Fruit fly (Drosophila melanogaster) whole organism, embryonic: Measurements from ENCODE around the gene glob3.

Source experiments
- Antp ChIP-seq: fragments of 200-800 bp; sonication (Bioruptor generic); optimal IDR thresholded peaks from 3 replicates; lab custom pipeline; 2016; ENCODE audit warnings: missing biosample characterization, missing genetic modification characterization
- Awh ChIP-seq: fragments of 200-800 bp; sonication (Bioruptor generic); IDR thresholded peaks from 2 replicates; pipeline ENCODE4, ENCODE4 v1.3.6; 2022; ENCODE audit warnings: missing biosample characterization, missing genetic modification characterization
- B-H1 ChIP-seq: fragments of 200-800 bp; sonication (Bioruptor generic); IDR thresholded peaks from 3 replicates; pipeline ENCODE4 v1.3.6; 2022; ENCODE audit warnings: missing biosample characterization, missing genetic modification characterization
- CG10543 ChIP-seq: fragments of 200-800 bp; sonication (Bioruptor generic); optimal IDR thresholded peaks from 3 replicates; lab custom pipeline; 2017; ENCODE audit warnings: missing biosample characterization, mild to moderate bottlenecking, missing genetic modification characterization, moderate library complexity
- CG10565 ChIP-seq: fragments of 200-800 bp; sonication (Bioruptor generic); optimal IDR thresholded peaks from 3 replicates; lab custom pipeline; 2016; ENCODE audit warnings: missing biosample characterization, mild to moderate bottlenecking, missing genetic modification characterization
- CG12942 ChIP-seq: fragments of 200-800 bp; sonication (Bioruptor generic); optimal IDR thresholded peaks from 3 replicates; lab custom pipeline; 2016; ENCODE audit warnings: missing biosample characterization, missing genetic modification characterization
- CG13424 ChIP-seq: fragments of 200-800 bp; sonication (Bioruptor generic); optimal IDR thresholded peaks from 2 replicates; lab custom pipeline; 2019; ENCODE audit warnings: missing biosample characterization, mild to moderate bottlenecking, missing genetic modification characterization, moderate library complexity
- CG13624 ChIP-seq: fragments of 200-800 bp; sonication (Bioruptor generic); optimal IDR thresholded peaks from 2 replicates; lab custom pipeline; 2016; ENCODE audit warnings: missing biosample characterization, missing genetic modification characterization
- CG2202 ChIP-seq: fragments of 200-800 bp; sonication (Bioruptor generic); optimal IDR thresholded peaks from 2 replicates; lab custom pipeline; 2018; ENCODE audit warnings: missing biosample characterization, mild to moderate bottlenecking, missing genetic modification characterization
- CG2889 ChIP-seq: fragments of 200-800 bp; sonication (Bioruptor generic); IDR thresholded peaks from 3 replicates; pipeline ENCODE4 v1.3.6; 2022; ENCODE audit warnings: missing biosample characterization, missing genetic modification characterization
- CG31388 ChIP-seq: fragments of 200-800 bp; sonication (Bioruptor generic); optimal IDR thresholded peaks from 2 replicates; lab custom pipeline; 2016; ENCODE audit warnings: missing biosample characterization, missing genetic modification characterization
- CG3163 ChIP-seq: fragments of 200-800 bp; sonication (Bioruptor generic); optimal IDR thresholded peaks from 3 replicates; lab custom pipeline; 2016; ENCODE audit warnings: missing biosample characterization, missing genetic modification characterization
- CG3407 ChIP-seq: fragments of 200-800 bp; sonication (Bioruptor generic); optimal IDR thresholded peaks from 2 replicates; lab custom pipeline; 2018; ENCODE audit warnings: missing biosample characterization, mild to moderate bottlenecking, missing genetic modification characterization
- CG6683 ChIP-seq: fragments of 200-800 bp; sonication (Bioruptor generic); optimal IDR thresholded peaks from 2 replicates; lab custom pipeline; 2017; ENCODE audit warnings: missing biosample characterization, mild to moderate bottlenecking, missing genetic modification characterization, missing genetic modification reagents
- CG7963 ChIP-seq: fragments of 200-800 bp; sonication (Bioruptor generic); IDR thresholded peaks from 3 replicates; pipeline ENCODE4 v1.3.6; 2022; ENCODE audit warnings: missing biosample characterization, missing genetic modification characterization; ENCODE audit not compliant: partially characterized antibody
- CG8290 ChIP-seq, 3 experiments: fragments of 200-800 bp; sonication (Bioruptor generic); optimal IDR thresholded peaks; 2 replicates each; lab custom pipeline; 2016 to 2019; ENCODE audit warnings: missing biosample characterization in 3 of 3, missing genetic modification characterization in 3 of 3, mild to moderate bottlenecking in 2 of 3, moderate library complexity in 1 of 3
- CG8924 ChIP-seq: fragments of 200-800 bp; optimal IDR thresholded peaks from 3 replicates; lab custom pipeline; 2019; ENCODE audit warnings: missing biosample characterization, mild to moderate bottlenecking, missing genetic modification characterization, moderate library complexity
- CG9215 ChIP-seq: fragments of 200-800 bp; sonication (Bioruptor generic); IDR thresholded peaks from 2 replicates; pipeline ENCODE4 v1.3.6; 2022; ENCODE audit warnings: missing biosample characterization, missing genetic modification characterization
- D ChIP-seq, 2 experiments: fragments of 200-800 bp in 1 of 2; fragments of >200 bp in 1 of 2; sonication (Bioruptor generic) in 1 of 2; optimal IDR thresholded peaks; 2 replicates in 1 of 2; 3 replicates in 1 of 2; lab custom pipeline; 2017; ENCODE audit warnings: mild to moderate bottlenecking in 1 of 2, missing biosample characterization in 1 of 2, missing genetic modification characterization in 1 of 2, missing genetic modification reagents in 1 of 2
- Deaf1 ChIP-seq: fragments of 200-800 bp; optimal IDR thresholded peaks from 3 replicates; lab custom pipeline; 2019; ENCODE audit warnings: missing biosample characterization, mild to moderate bottlenecking, missing genetic modification characterization, moderate library complexity
- Dfd ChIP-seq, 2 experiments: fragments of >200 bp; optimal IDR thresholded peaks; 2 replicates each; lab custom pipeline; 2017; ENCODE audit warnings: missing biosample characterization in 2 of 2, missing genetic modification characterization in 2 of 2
- H15 ChIP-seq: fragments of 200-800 bp; sonication (Bioruptor generic); IDR thresholded peaks from 3 replicates; pipeline ENCODE4 v1.3.6; 2022; ENCODE audit warnings: missing biosample characterization, missing genetic modification characterization
- HmgD ChIP-seq: fragments of 200-800 bp; sonication (Bioruptor generic); optimal IDR thresholded peaks from 3 replicates; lab custom pipeline; 2016; ENCODE audit warnings: missing biosample characterization, missing genetic modification characterization
- HmgZ ChIP-seq: fragments of 200-800 bp; sonication (Bioruptor generic); optimal IDR thresholded peaks from 2 replicates; lab custom pipeline; 2018; ENCODE audit warnings: missing biosample characterization, mild to moderate bottlenecking, missing genetic modification characterization
- NC2α ChIP-seq: fragments of 200-800 bp; sonication (Bioruptor generic); optimal IDR thresholded peaks from 2 replicates; lab custom pipeline; 2016; ENCODE audit warnings: missing biosample characterization, missing genetic modification characterization
- Oaz ChIP-seq: fragments of 200-800 bp; sonication (Bioruptor generic); IDR thresholded peaks from 2 replicates; pipeline ENCODE4 v1.3.6; 2022; ENCODE audit warnings: missing biosample characterization, missing genetic modification characterization
- Ravus ChIP-seq: fragments of 200-800 bp; sonication (Bioruptor generic); IDR thresholded peaks from 2 replicates; pipeline ENCODE4 v1.3.6; 2022; ENCODE audit warnings: missing biosample characterization, missing genetic modification characterization
- Sry-β ChIP-seq: fragments of 200-800 bp; sonication (Bioruptor generic); optimal IDR thresholded peaks from 2 replicates; lab custom pipeline; 2018; ENCODE audit warnings: missing biosample characterization, mild to moderate bottlenecking, missing genetic modification characterization, moderate library complexity
- Xbp1 ChIP-seq: fragments of 200-800 bp; sonication (Bioruptor generic); optimal IDR thresholded peaks from 3 replicates; lab custom pipeline; 2016; ENCODE audit warnings: missing biosample characterization, mild to moderate bottlenecking, missing genetic modification characterization
- abd-A ChIP-seq: fragments of 200-800 bp; sonication (Bioruptor generic); optimal IDR thresholded peaks from 3 replicates; lab custom pipeline; 2019; ENCODE audit warnings: missing biosample characterization, mild to moderate bottlenecking, missing genetic modification characterization, moderate library complexity
- al ChIP-seq: fragments of 200-800 bp; sonication (Bioruptor generic); IDR thresholded peaks from 2 replicates; pipeline ENCODE4 v1.3.6; 2022; ENCODE audit warnings: missing biosample characterization, missing genetic modification characterization
- cad ChIP-seq: fragments of >200 bp; optimal IDR thresholded peaks from 2 replicates; lab custom pipeline; 2017; ENCODE audit warnings: missing biosample characterization, missing genetic modification characterization
- chinmo ChIP-seq: fragments of 200-800 bp; sonication (Bioruptor generic); IDR thresholded peaks from 4 replicates; pipeline ENCODE4 v1.3.6; 2022; ENCODE audit warnings: missing biosample characterization, missing genetic modification characterization; ENCODE audit not compliant: partially characterized antibody
- dimm ChIP-seq: fragments of 200-800 bp; sonication (Bioruptor generic); IDR thresholded peaks from 2 replicates; pipeline ENCODE4 v1.3.6; 2022; ENCODE audit warnings: missing biosample characterization, missing genetic modification characterization
- eve ChIP-seq, 2 experiments: fragments of >200 bp; optimal IDR thresholded peaks; 2 replicates each; lab custom pipeline; 2017; ENCODE audit warnings: missing biosample characterization in 2 of 2, missing genetic modification characterization in 2 of 2
- gsb-n ChIP-seq: fragments of 200-800 bp; sonication (Bioruptor generic); optimal IDR thresholded peaks from 3 replicates; lab custom pipeline; 2018; ENCODE audit warnings: missing biosample characterization, mild to moderate bottlenecking, missing genetic modification characterization
- hkb ChIP-seq, 2 experiments: fragments of 200-800 bp in 1 of 2; fragments of >200 bp in 1 of 2; sonication (Bioruptor generic) in 1 of 2; IDR thresholded peaks in 1 of 2; optimal IDR thresholded peaks in 1 of 2; 2 replicates each; pipeline versions ENCODE4 v1.3.6 to Lab custom; 2017 to 2022; ENCODE audit warnings: missing biosample characterization in 1 of 2, missing genetic modification characterization in 1 of 2
- mam ChIP-seq: fragments of 200-800 bp; sonication (Bioruptor generic); optimal IDR thresholded peaks from 3 replicates; lab custom pipeline; 2016; ENCODE audit warnings: missing biosample characterization, missing genetic modification characterization
- onecut ChIP-seq: fragments of 200-800 bp; sonication (Bioruptor generic); IDR thresholded peaks from 2 replicates; pipeline ENCODE4 v1.3.6; 2022; ENCODE audit warnings: missing biosample characterization, missing genetic modification characterization
- otp ChIP-seq: fragments of 200-800 bp; sonication (Bioruptor generic); IDR thresholded peaks from 3 replicates; pipeline ENCODE4, ENCODE4 v1.3.6; 2022; ENCODE audit warnings: missing biosample characterization, missing genetic modification characterization
- rib ChIP-seq: fragments of 200-800 bp; sonication (Bioruptor generic); IDR thresholded peaks from 2 replicates; pipeline ENCODE4 v1.3.6; 2022; ENCODE audit warnings: missing biosample characterization, missing genetic modification characterization
- sd ChIP-seq: fragments of 200-800 bp; sonication (Bioruptor generic); optimal IDR thresholded peaks from 3 replicates; lab custom pipeline; 2018; ENCODE audit warnings: missing biosample characterization, mild to moderate bottlenecking, missing genetic modification characterization, moderate library complexity
- sens ChIP-seq: fragments of 200-800 bp; sonication (Bioruptor generic); peaks from one replicate; lab custom pipeline; 2016; ENCODE audit warnings: missing biosample characterization, missing genetic modification characterization
- sisA ChIP-seq: fragments of 200-800 bp; sonication (Bioruptor generic); IDR thresholded peaks from 2 replicates; pipeline ENCODE4 v1.3.6; 2022; ENCODE audit warnings: missing biosample characterization, missing genetic modification characterization
- sr ChIP-seq: fragments of 200-800 bp; sonication (Bioruptor generic); IDR thresholded peaks from 3 replicates; pipeline ENCODE4 v1.3.6; 2022; ENCODE audit warnings: missing biosample characterization, missing genetic modification characterization
- z ChIP-seq: fragments of 200-800 bp; sonication (Bioruptor generic); IDR thresholded peaks from 3 replicates; pipeline ENCODE4 v1.3.6; 2022; ENCODE audit warnings: missing biosample characterization, missing genetic modification characterization
- zf30C ChIP-seq: fragments of 200-800 bp; sonication (Bioruptor generic); optimal IDR thresholded peaks from 3 replicates; lab custom pipeline; 2018; ENCODE audit warnings: missing biosample characterization, mild to moderate bottlenecking, missing genetic modification characterization

The glob3 gene

DNA sequence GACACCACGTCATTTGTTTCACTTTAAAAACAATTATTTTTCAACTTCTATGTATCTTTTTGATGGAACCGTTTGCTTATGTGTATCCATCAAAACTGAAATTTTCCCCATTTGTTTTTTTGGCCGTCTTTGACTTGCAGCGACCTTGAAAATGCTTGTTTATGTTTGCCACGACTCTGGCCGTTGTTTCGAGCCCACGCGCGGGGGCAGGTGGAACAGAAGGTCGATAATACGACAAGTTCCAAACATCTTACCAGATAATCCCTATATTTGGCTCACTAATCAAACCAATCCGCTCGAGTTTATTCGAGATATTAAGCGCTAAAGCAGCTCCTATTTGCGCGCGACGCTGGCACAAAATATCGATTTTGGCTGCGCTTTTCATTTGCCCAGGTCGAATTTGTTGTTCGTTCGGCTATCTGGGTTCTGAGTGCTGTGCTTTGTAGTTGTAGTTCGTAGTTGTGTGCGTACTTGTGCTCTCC is 30.9 kb downstream of the glob3 start (continued):
- TF ChIP-seq H15 (GFP tag; lab: Robert Waterston, UW) (no peak), Sry-β (GFP tag; lab: Kevin White, UChicago) (no peak), onecut (peak; percentile 95), z (GFP tag; lab: Robert Waterston, UW) (0 out of 3 replicates have a peak, but pooled peaks have one; percentile 20), HmgZ (peak; percentile 51), Deaf1 (tag; lab: Kevin White, UChicago) (peak; percentile 32), CG12942 (GFP tag; lab: Kevin White, UChicago) (no peak), NC2α (GFP tag; lab: Kevin White, UChicago) (no peak), CG7963 (GFP tag; lab: Robert Waterston, UW) (no peak), CG10565 (GFP tag; lab: Kevin White, UChicago) (no peak), CG10543 (GFP tag; lab: Kevin White, UChicago) (no peak), chinmo (GFP tag; lab: Robert Waterston, UW) (peak; percentile 87; the same call in 3 of the 4 replicates), cad (no peak), sd (tag; lab: Kevin White, UChicago) (no peak)

DNA sequence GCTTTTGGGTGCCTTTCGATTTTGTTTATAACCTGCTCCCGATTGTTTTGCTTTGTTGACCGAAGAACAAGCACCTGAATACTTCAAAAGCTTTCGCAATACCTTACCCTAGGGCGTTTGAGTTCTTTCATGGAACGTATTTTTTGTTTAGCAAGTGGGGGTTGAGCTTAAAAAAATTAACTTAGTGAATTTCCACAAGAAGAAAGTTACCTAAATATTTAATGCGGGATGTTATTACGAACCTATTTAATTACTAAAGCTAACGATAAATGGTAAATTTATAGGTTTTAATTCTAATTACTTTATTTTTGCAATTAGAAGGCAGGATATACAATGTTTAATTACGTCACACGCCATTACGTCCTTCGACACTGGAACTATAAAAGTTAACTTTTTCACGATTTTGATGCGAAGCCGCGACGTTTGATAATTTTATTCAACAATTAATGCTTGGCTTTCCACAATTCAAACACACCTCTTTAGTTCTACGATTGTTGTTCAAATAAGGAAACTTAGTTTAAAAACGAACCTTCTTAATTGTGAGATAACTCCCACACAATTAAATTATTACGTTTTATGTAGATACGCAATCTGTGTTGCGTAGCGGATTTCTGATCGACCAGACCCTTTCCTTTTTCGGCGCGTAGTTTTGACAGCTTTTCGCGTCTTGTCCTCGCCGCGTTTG is 31.5 kb downstream of the glob3 start:
- TF ChIP-seq Xbp1 (GFP tag; lab: Kevin White, UChicago): peak; percentile 14
- peak; percentile 78 for TF ChIP-seq sens (GFP tag; lab: Kevin White, UChicago)
- no peak for TF ChIP-seq CG6683 (GFP tag; lab: Kevin White, UChicago)
- no peak for TF ChIP-seq CG31388 (GFP tag; lab: Kevin White, UChicago)
- no peak for TF ChIP-seq Oaz (GFP tag; lab: Robert Waterston, UW)
- TF ChIP-seq CG3163: no peak
- TF ChIP-seq rib (GFP tag; lab: Robert Waterston, UW): no peak
- TF ChIP-seq CG9215: peak; percentile 36; the same call in 1 of the 2 replicates
- TF ChIP-seq sisA (GFP tag; lab: Robert Waterston, UW): no peak
- TF ChIP-seq otp (GFP tag; lab: Robert Waterston, UW): no peak
- no peak for TF ChIP-seq CG2202 (tag; lab: Kevin White, UChicago)
- TF ChIP-seq CG13424: no peak
- TF ChIP-seq dimm (GFP tag; lab: Robert Waterston, UW): no peak
- TF ChIP-seq Awh (GFP tag; lab: Robert Waterston, UW): no peak
- no peak for TF ChIP-seq CG2889 (GFP tag; lab: Robert Waterston, UW)
- TF ChIP-seq HmgD (GFP tag; lab: Kevin White, UChicago): no peak
- 0 out of 2 replicates have a peak, but pooled peaks have one; percentile 7 for TF ChIP-seq al (GFP tag; lab: Robert Waterston, UW)
- no peak for TF ChIP-seq zf30C (GFP tag; lab: Kevin White, UChicago)
- no peak for TF ChIP-seq sr (GFP tag; lab: Robert Waterston, UW)
- no peak for TF ChIP-seq Ravus (GFP tag; lab: Robert Waterston, UW)
- TF ChIP-seq NC2α (GFP tag; lab: Kevin White, UChicago): no peak
- peak; percentile 35 for TF ChIP-seq mam (GFP tag; lab: Kevin White, UChicago)
- TF ChIP-seq eve (GFP tag; optimal IDR thresholded peaks at IDR 0.05; lab: Kevin White, UChicago): no peak
- TF ChIP-seq abd-A (tag; lab: Kevin White, UChicago): no peak
- TF ChIP-seq CG7963 (GFP tag; lab: Robert Waterston, UW): no peak
- no peak for TF ChIP-seq H15 (GFP tag; lab: Robert Waterston, UW)
- TF ChIP-seq CG8290 (GFP tag; optimal IDR thresholded peaks at IDR 0.05; lab: Kevin White, UChicago): no peak
- peak in 1 of 2 experiments; percentile 48 for TF ChIP-seq CG8290 (tag; optimal IDR thresholded peaks at IDR 0.05; lab: Kevin White, UChicago)
- TF ChIP-seq Dfd (GFP tag; optimal IDR thresholded peaks at IDR 0.05; lab: Kevin White, UChicago): no peak
- TF ChIP-seq D (optimal IDR thresholded peaks at IDR 0.05; lab: Kevin White, UChicago): no peak
- TF ChIP-seq D (GFP tag; optimal IDR thresholded peaks at IDR 0.05; lab: Kevin White, UChicago): no peak
- TF ChIP-seq CG13624 (GFP tag; lab: Kevin White, UChicago): peak; percentile 39
- TF ChIP-seq hkb (optimal IDR thresholded peaks at IDR 0.05; lab: Kevin White, UChicago): no peak
- TF ChIP-seq hkb (GFP tag; IDR thresholded peaks at IDR 0.05; lab: Robert Waterston, UW): no peak
- no peak for TF ChIP-seq B-H1 (GFP tag; lab: Robert Waterston, UW)
- peak; percentile 36 for TF ChIP-seq CG8924 (tag; lab: Kevin White, UChicago)
- no peak for TF ChIP-seq CG3407 (GFP tag; lab: Kevin White, UChicago)
- TF ChIP-seq gsb-n (tag; lab: Kevin White, UChicago): no peak
- TF ChIP-seq Antp (GFP tag; lab: Kevin White, UChicago): peak; percentile 32
